Fruit fly (Drosophila melanogaster) whole organism, embryonic: ENCODE measurements around the gene Sik2.

Experiments
- CG10209 ChIP-seq: fragments of 200-800 bp; sonication (Bioruptor generic); optimal IDR thresholded peaks from 3 replicates; lab custom pipeline; 2017; ENCODE audit warnings: missing biosample characterization, mild to moderate bottlenecking, missing genetic modification characterization, missing genetic modification reagents
- CG10654 ChIP-seq: fragments of 200-800 bp; sonication (Bioruptor generic); optimal IDR thresholded peaks from 2 replicates; lab custom pipeline; 2016; ENCODE audit warnings: missing biosample characterization, missing genetic modification characterization
- CG11456 ChIP-seq: fragments of 200-800 bp; sonication (Bioruptor generic); IDR thresholded peaks from 3 replicates; pipeline ENCODE4 v1.3.6; 2022; ENCODE audit warnings: missing biosample characterization, missing genetic modification characterization
- CG12104 ChIP-seq: fragments of 200-800 bp; sonication (Bioruptor generic); optimal IDR thresholded peaks from 3 replicates; lab custom pipeline; 2016; ENCODE audit warnings: missing biosample characterization, missing genetic modification characterization
- CG12299 ChIP-seq: fragments of 200-800 bp; sonication (Bioruptor generic); optimal IDR thresholded peaks from 2 replicates; lab custom pipeline; 2018; ENCODE audit warnings: missing biosample characterization, mild to moderate bottlenecking, missing genetic modification characterization
- CG12391 ChIP-seq: fragments of 200-800 bp; sonication (Bioruptor generic); optimal IDR thresholded peaks from 3 replicates; lab custom pipeline; 2018; ENCODE audit warnings: missing biosample characterization, mild to moderate bottlenecking, missing genetic modification characterization, moderate library complexity
- CG13287 ChIP-seq: fragments of 200-800 bp; sonication (Bioruptor generic); IDR thresholded peaks from 2 replicates; pipeline ENCODE4 v1.3.6; 2022; ENCODE audit warnings: missing biosample characterization, missing genetic modification characterization; ENCODE audit not compliant: partially characterized antibody
- CG17186 ChIP-seq: fragments of 200-800 bp; sonication (Bioruptor generic); optimal IDR thresholded peaks from 3 replicates; lab custom pipeline; 2017; ENCODE audit warnings: missing biosample characterization, missing genetic modification reagents, missing genetic modification characterization
- CG17328 ChIP-seq: fragments of 200-800 bp; sonication (Bioruptor generic); IDR thresholded peaks from 2 replicates; pipeline ENCODE4 v1.3.6; 2022; ENCODE audit warnings: missing biosample characterization, missing genetic modification characterization
- CG18764 ChIP-seq: fragments of 200-800 bp; sonication (Bioruptor generic); optimal IDR thresholded peaks from 3 replicates; lab custom pipeline; 2016; ENCODE audit warnings: missing biosample characterization, missing genetic modification characterization
- CG2889 ChIP-seq: fragments of 200-800 bp; sonication (Bioruptor generic); IDR thresholded peaks from 3 replicates; pipeline ENCODE4 v1.3.6; 2022; ENCODE audit warnings: missing biosample characterization, missing genetic modification characterization
- CG30020 ChIP-seq: fragments of 200-800 bp; optimal IDR thresholded peaks from 2 replicates; lab custom pipeline; 2019; ENCODE audit warnings: missing biosample characterization, mild to moderate bottlenecking, missing genetic modification characterization, moderate library complexity
- CG31224 ChIP-seq: fragments of 200-800 bp; sonication (Bioruptor generic); IDR thresholded peaks from 2 replicates; pipeline ENCODE4 v1.3.6; 2022; ENCODE audit warnings: missing biosample characterization, missing genetic modification characterization
- CG32767 ChIP-seq: fragments of 200-800 bp; sonication (Bioruptor generic); IDR thresholded peaks from 2 replicates; pipeline ENCODE4 v1.3.6; 2022; ENCODE audit warnings: missing biosample characterization, missing genetic modification characterization
- CG32772 ChIP-seq: fragments of 200-800 bp; sonication (Bioruptor generic); IDR thresholded peaks from 2 replicates; pipeline ENCODE4 v1.3.6; 2022; ENCODE audit warnings: missing biosample characterization, missing genetic modification characterization
- CG4282 ChIP-seq: fragments of 200-800 bp; sonication (Bioruptor generic); optimal IDR thresholded peaks from 2 replicates; lab custom pipeline; 2016; ENCODE audit warnings: missing biosample characterization, missing genetic modification characterization
- CG4360 ChIP-seq: fragments of 200-800 bp; sonication (Bioruptor generic); IDR thresholded peaks from 2 replicates; pipeline ENCODE4 v1.3.6; 2022; ENCODE audit warnings: missing biosample characterization, missing genetic modification characterization
- CG4617 ChIP-seq: fragments of 200-800 bp; sonication (Bioruptor generic); optimal IDR thresholded peaks from 3 replicates; lab custom pipeline; 2016; ENCODE audit warnings: missing biosample characterization, missing genetic modification characterization, borderline replicate concordance
- CG5180 ChIP-seq: fragments of 200-800 bp; sonication (Bioruptor generic); optimal IDR thresholded peaks from 3 replicates; lab custom pipeline; 2017; ENCODE audit warnings: missing biosample characterization, missing genetic modification characterization, mild to moderate bottlenecking, moderate library complexity, missing genetic modification reagents
- CG6854 ChIP-seq: fragments of 200-800 bp; sonication (Bioruptor generic); optimal IDR thresholded peaks from 3 replicates; lab custom pipeline; 2017; ENCODE audit warnings: missing biosample characterization, mild to moderate bottlenecking, missing genetic modification characterization
- CG8765 ChIP-seq: fragments of 200-800 bp; sonication (Bioruptor generic); IDR thresholded peaks from 2 replicates; pipeline ENCODE4 v1.3.6; 2022; ENCODE audit warnings: missing biosample characterization, missing genetic modification characterization
- Dad ChIP-seq: fragments of 200-800 bp; sonication (Bioruptor generic); optimal IDR thresholded peaks from 3 replicates; lab custom pipeline; 2016; ENCODE audit warnings: missing biosample characterization, missing genetic modification characterization
- Dek ChIP-seq: fragments of 200-800 bp; sonication (Bioruptor generic); optimal IDR thresholded peaks from 3 replicates; lab custom pipeline; 2019; ENCODE audit warnings: missing biosample characterization, mild to moderate bottlenecking, missing genetic modification characterization, moderate library complexity
- Gug ChIP-seq: fragments of 200-800 bp; sonication (Bioruptor generic); IDR thresholded peaks from 4 replicates; pipeline ENCODE4 v1.3.6; 2022; ENCODE audit warnings: missing biosample characterization, missing genetic modification characterization
- HHEX ChIP-seq: fragments of 200-800 bp; sonication (Bioruptor generic); optimal IDR thresholded peaks from 3 replicates; lab custom pipeline; 2017; ENCODE audit warnings: missing biosample characterization, mild to moderate bottlenecking, missing genetic modification characterization, missing genetic modification reagents
- HLH3B ChIP-seq: fragments of 200-800 bp; sonication (Bioruptor generic); IDR thresholded peaks from 2 replicates; pipeline ENCODE4 v1.3.6; 2022; ENCODE audit warnings: missing biosample characterization, missing genetic modification characterization
- Mad ChIP-seq: fragments of 200-800 bp; sonication (Bioruptor generic); optimal IDR thresholded peaks from 2 replicates; lab custom pipeline; 2016; ENCODE audit warnings: missing biosample characterization, missing genetic modification characterization
- Mes4 ChIP-seq: fragments of 200-800 bp; sonication (Bioruptor generic); optimal IDR thresholded peaks from 2 replicates; lab custom pipeline; 2016; ENCODE audit warnings: missing biosample characterization, missing genetic modification characterization
- NK7.1 ChIP-seq: fragments of 200-800 bp; sonication (Bioruptor generic); optimal IDR thresholded peaks from 3 replicates; lab custom pipeline; 2016; ENCODE audit warnings: missing biosample characterization, missing genetic modification characterization
- Nf-YA ChIP-seq: fragments of 200-800 bp; sonication (Bioruptor generic); IDR thresholded peaks from 2 replicates; pipeline ENCODE4 v1.3.6; 2022; ENCODE audit warnings: missing biosample characterization, missing genetic modification characterization
- Sry-δ ChIP-seq: fragments of 200-800 bp; sonication (Bioruptor generic); optimal IDR thresholded peaks from 2 replicates; lab custom pipeline; 2016; ENCODE audit warnings: missing biosample characterization, missing genetic modification characterization
- Tbp ChIP-seq: fragments of >200 bp; optimal IDR thresholded peaks from 2 replicates; lab custom pipeline; 2018; ENCODE audit warnings: missing biosample characterization, missing genetic modification characterization
- Xbp1 ChIP-seq: fragments of 200-800 bp; sonication (Bioruptor generic); optimal IDR thresholded peaks from 3 replicates; lab custom pipeline; 2016; ENCODE audit warnings: missing biosample characterization, mild to moderate bottlenecking, missing genetic modification characterization
- YL-1 ChIP-seq: fragments of 200-800 bp; sonication (Bioruptor generic); optimal IDR thresholded peaks from 3 replicates; lab custom pipeline; 2017; ENCODE audit warnings: missing biosample characterization, mild to moderate bottlenecking, missing genetic modification characterization
- bowl ChIP-seq: fragments of 200-800 bp; sonication (Bioruptor generic); IDR thresholded peaks from 2 replicates; pipeline ENCODE4 v1.3.6; 2022; ENCODE audit warnings: missing biosample characterization, missing genetic modification characterization
- grn ChIP-seq: fragments of 200-800 bp; sonication (Bioruptor generic); optimal IDR thresholded peaks from 3 replicates; lab custom pipeline; 2017; ENCODE audit warnings: missing biosample characterization, missing genetic modification characterization
- gro ChIP-seq: fragments of 200-800 bp; sonication (Bioruptor generic); optimal IDR thresholded peaks from 2 replicates; lab custom pipeline; 2016; ENCODE audit warnings: missing biosample characterization, missing genetic modification characterization
- jigr1 ChIP-seq: fragments of 200-800 bp; sonication (Bioruptor generic); IDR thresholded peaks from 3 replicates; pipeline ENCODE4 v1.3.6; 2022; ENCODE audit warnings: missing biosample characterization, missing genetic modification characterization
- lilli ChIP-seq: fragments of 200-800 bp; sonication (Bioruptor generic); optimal IDR thresholded peaks from 3 replicates; lab custom pipeline; 2016; ENCODE audit warnings: missing biosample characterization, missing genetic modification characterization
- odd ChIP-seq: fragments of 200-800 bp; sonication (Bioruptor generic); optimal IDR thresholded peaks from 2 replicates; lab custom pipeline; 2017; ENCODE audit warnings: missing biosample characterization, mild to moderate bottlenecking, missing genetic modification characterization
- org-1 ChIP-seq: fragments of 200-800 bp; sonication (Bioruptor generic); optimal IDR thresholded peaks from 2 replicates; lab custom pipeline; 2017; ENCODE audit warnings: missing biosample characterization, missing genetic modification characterization
- p53 ChIP-seq: fragments of 200-800 bp; sonication (Bioruptor generic); optimal IDR thresholded peaks from 2 replicates; lab custom pipeline; 2016; ENCODE audit warnings: missing biosample characterization, missing genetic modification characterization
- pan ChIP-seq, 4 experiments: fragments of >200 bp in 3 of 4; fragments of 200-800 bp in 1 of 4; sonication (Bioruptor generic) in 1 of 4; optimal IDR thresholded peaks in 3 of 4; IDR thresholded peaks in 1 of 4; 2 replicates each; pipeline versions ENCODE4 v1.3.6 to Lab custom; 2017 to 2022; ENCODE audit warnings: missing biosample characterization in 2 of 4, missing genetic modification characterization in 2 of 4, mixed read lengths in 1 of 4
- ranshi ChIP-seq: fragments of 200-800 bp; sonication (Bioruptor generic); IDR thresholded peaks from 2 replicates; pipeline ENCODE4 v1.3.6; 2022; ENCODE audit warnings: missing biosample characterization, missing genetic modification characterization
- repo ChIP-seq: fragments of 200-800 bp; sonication (Bioruptor generic); optimal IDR thresholded peaks from 2 replicates; lab custom pipeline; 2016; ENCODE audit warnings: missing biosample characterization, missing genetic modification characterization
- sc ChIP-seq, 3 experiments: fragments of >200 bp in 2 of 3; fragments of 200-800 bp in 1 of 3; sonication (Bioruptor generic) in 1 of 3; optimal IDR thresholded peaks; 2 replicates in 2 of 3; 3 replicates in 1 of 3; lab custom pipeline; 2017; ENCODE audit warnings: mild to moderate bottlenecking in 1 of 3, missing biosample characterization in 1 of 3, missing genetic modification characterization in 1 of 3, missing genetic modification reagents in 1 of 3
- tio ChIP-seq: fragments of 200-800 bp; sonication (Bioruptor generic); optimal IDR thresholded peaks from 2 replicates; lab custom pipeline; 2017; ENCODE audit warnings: missing biosample characterization, missing genetic modification characterization, inconsistent platforms
- tna ChIP-seq: fragments of 200-800 bp; sonication (Bioruptor generic); IDR thresholded peaks from 2 replicates; pipeline ENCODE4 v1.3.6; 2022; ENCODE audit warnings: missing biosample characterization, missing genetic modification characterization; ENCODE audit not compliant: partially characterized antibody
- zfh2 ChIP-seq: fragments of 200-800 bp; sonication (Bioruptor generic); optimal IDR thresholded peaks from 2 replicates; lab custom pipeline; 2016; ENCODE audit warnings: missing biosample characterization, missing genetic modification characterization

The Sik2 gene

DNA sequence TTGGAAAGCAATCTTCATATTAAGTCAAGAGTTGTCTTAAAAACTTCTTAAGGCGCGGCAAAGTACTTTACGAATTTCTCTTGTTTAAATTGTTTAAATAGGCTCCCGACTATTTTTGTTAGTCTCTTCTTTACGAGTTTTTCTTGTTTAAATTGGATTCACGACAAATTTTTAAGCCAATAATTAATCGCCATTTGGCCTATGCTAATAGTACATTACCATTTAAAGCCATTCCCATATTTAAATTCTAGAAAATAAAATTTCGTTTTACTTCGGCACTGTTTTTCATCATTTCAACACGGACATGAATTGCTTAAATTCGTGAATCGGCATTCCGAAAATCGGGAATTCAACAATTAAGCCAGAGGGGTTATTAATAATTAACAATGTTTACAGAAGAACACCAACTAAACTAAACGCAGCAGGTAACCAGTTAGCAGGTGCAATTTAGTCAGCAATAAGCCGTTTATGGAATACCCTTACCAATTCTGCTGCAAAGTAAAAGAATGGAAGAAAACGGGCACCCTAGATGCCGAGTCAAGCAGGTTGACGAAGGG lies 52.2 kb downstream of the Sik2 start (continued):
- peak; percentile 51 for TF ChIP-seq CG10654 (GFP tag; lab: Kevin White, UChicago)
- peak; percentile 80 for TF ChIP-seq gro (GFP tag; lab: Kevin White, UChicago)
- peak; percentile 81 for TF ChIP-seq CG11456 (GFP tag; lab: Robert Waterston, UW)
- peak; percentile 67; the same call in 1 of the 3 replicates for TF ChIP-seq jigr1
- TF ChIP-seq CG4617 (GFP tag; lab: Kevin White, UChicago) = peak; percentile 10
- TF ChIP-seq Sry-δ (GFP tag; lab: Kevin White, UChicago) = peak; percentile 26
- TF ChIP-seq NK7.1 (GFP tag; lab: Kevin White, UChicago) = peak; percentile 26
- TF ChIP-seq CG13287 (GFP tag; lab: Robert Waterston, UW) = no peak
- TF ChIP-seq CG10209 (GFP tag; lab: Kevin White, UChicago) = peak; percentile 80
- TF ChIP-seq org-1 (GFP tag; lab: Kevin White, UChicago) = peak; percentile 62
- peak; percentile 34; the same call in 2 of the 4 replicates for TF ChIP-seq Gug (GFP tag; lab: Robert Waterston, UW)
- peak; percentile 76 for TF ChIP-seq zfh2 (GFP tag; lab: Kevin White, UChicago)
- TF ChIP-seq CG4360 (GFP tag; lab: Robert Waterston, UW) = no peak
- no peak for TF ChIP-seq Tbp (GFP tag; lab: Kevin White, UChicago)
- TF ChIP-seq CG32767 (GFP tag; lab: Robert Waterston, UW) = peak; percentile 15; the same call in 1 of the 2 replicates
- TF ChIP-seq CG2889 (GFP tag; lab: Robert Waterston, UW) = peak; percentile 31; the same call in 2 of the 3 replicates
- peak; percentile 72 for TF ChIP-seq Dek
- TF ChIP-seq CG6854 (GFP tag; lab: Kevin White, UChicago) = peak; percentile 54
- TF ChIP-seq Mad (GFP tag; lab: Kevin White, UChicago) = peak; percentile 63
- TF ChIP-seq lilli (GFP tag; lab: Kevin White, UChicago) = peak; percentile 82
- TF ChIP-seq Mes4 (GFP tag; lab: Kevin White, UChicago) = peak; percentile 69
- TF ChIP-seq odd = peak; percentile 64
- peak; percentile 64 for TF ChIP-seq HHEX (GFP tag; lab: Kevin White, UChicago)
- peak; percentile 36; the same call in 1 of the 2 replicates for TF ChIP-seq CG17328 (GFP tag; lab: Robert Waterston, UW)
- no peak for TF ChIP-seq bowl (GFP tag; lab: Robert Waterston, UW)
- TF ChIP-seq CG31224 = peak; percentile 16; the same call in 1 of the 2 replicates
- peak; percentile 90 for TF ChIP-seq CG12104
- peak; percentile 86 for TF ChIP-seq ranshi
- peak; percentile 6 for TF ChIP-seq CG17186 (GFP tag; lab: Kevin White, UChicago)
- TF ChIP-seq p53 = peak; percentile 54
- no peak for TF ChIP-seq YL-1
- TF ChIP-seq CG32772 (GFP tag; lab: Robert Waterston, UW) = peak; percentile 51
- peak; percentile 52 for TF ChIP-seq CG30020 (tag; lab: Kevin White, UChicago)
- no peak for TF ChIP-seq grn
- peak; percentile 58 for TF ChIP-seq CG4282
- TF ChIP-seq sc (optimal IDR thresholded peaks at IDR 0.05; lab: Kevin White, UChicago) = no peak
- peak; percentile 80 for TF ChIP-seq sc (GFP tag; optimal IDR thresholded peaks at IDR 0.05; lab: Kevin White, UChicago)
- TF ChIP-seq tna (GFP tag; lab: Robert Waterston, UW) = no peak
- TF ChIP-seq CG5180 (GFP tag; lab: Kevin White, UChicago) = peak; percentile 46
- TF ChIP-seq tio (GFP tag; lab: Kevin White, UChicago) = peak; percentile 87
- TF ChIP-seq CG12299 (tag; lab: Kevin White, UChicago) = no peak
- no peak for TF ChIP-seq pan (optimal IDR thresholded peaks at IDR 0.05; lab: Kevin White, UChicago)
- TF ChIP-seq pan (GFP tag; optimal IDR thresholded peaks at IDR 0.05 in 1 of 2, IDR thresholded peaks at IDR 0.05 in 1 of 2) = peak in 1 of 2 experiments; percentile 60
- TF ChIP-seq Xbp1 (GFP tag; lab: Kevin White, UChicago) = peak; percentile 76
- TF ChIP-seq Nf-YA = no peak
- peak; percentile 41 for TF ChIP-seq CG18764 (GFP tag; lab: Kevin White, UChicago)
- TF ChIP-seq Dad (GFP tag; lab: Kevin White, UChicago) = peak; percentile 56
- peak; percentile 47 for TF ChIP-seq repo
- peak; percentile 83 for TF ChIP-seq CG12391 (tag; lab: Kevin White, UChicago)
- TF ChIP-seq CG8765 (GFP tag; lab: Robert Waterston, UW) = 0 out of 2 replicates have a peak, but pooled peaks have one; percentile 14
- TF ChIP-seq HLH3B (GFP tag; lab: Robert Waterston, UW) = peak; percentile 49; the same call in 1 of the 2 replicates
